Fruit fly (Drosophila melanogaster) ovary, adult (tissue): ENCODE results near the gene mRpL19.

ENCODE experiments used
- CG17801 ChIP-seq: fragments of 200-800 bp; optimal IDR thresholded peaks from 2 replicates; lab custom pipeline; 2019; ENCODE audit warnings: missing biosample characterization, mild to moderate bottlenecking, missing genetic modification characterization, moderate library complexity; ENCODE audit not compliant: partially characterized antibody

The mRpL19 gene

dm6 chr3R:8673803-8674234 lies at the start of gene mRpL19:
Gene mRpL19 (plus strand): TSS chr3R:8674109.
- peak; percentile 78 for TF ChIP-seq CG17801 (GFP tag; lab: Kevin White, UChicago)

dm6 chr3R:8635778-8636177 lies 38.1 kb upstream of the mRpL19 start, which contains the start of gene Or85e:
Gene Or85e (minus strand): TSS chr3R:8635878.
- no peak for TF ChIP-seq CG17801 (GFP tag; lab: Kevin White, UChicago)

- no peak for TF ChIP-seq CG17801 (GFP tag; lab: Kevin White, UChicago)
These were observed 35.3 kb upstream of the mRpL19 start for dm6 chr3R:8638629-8639028.

DNA sequence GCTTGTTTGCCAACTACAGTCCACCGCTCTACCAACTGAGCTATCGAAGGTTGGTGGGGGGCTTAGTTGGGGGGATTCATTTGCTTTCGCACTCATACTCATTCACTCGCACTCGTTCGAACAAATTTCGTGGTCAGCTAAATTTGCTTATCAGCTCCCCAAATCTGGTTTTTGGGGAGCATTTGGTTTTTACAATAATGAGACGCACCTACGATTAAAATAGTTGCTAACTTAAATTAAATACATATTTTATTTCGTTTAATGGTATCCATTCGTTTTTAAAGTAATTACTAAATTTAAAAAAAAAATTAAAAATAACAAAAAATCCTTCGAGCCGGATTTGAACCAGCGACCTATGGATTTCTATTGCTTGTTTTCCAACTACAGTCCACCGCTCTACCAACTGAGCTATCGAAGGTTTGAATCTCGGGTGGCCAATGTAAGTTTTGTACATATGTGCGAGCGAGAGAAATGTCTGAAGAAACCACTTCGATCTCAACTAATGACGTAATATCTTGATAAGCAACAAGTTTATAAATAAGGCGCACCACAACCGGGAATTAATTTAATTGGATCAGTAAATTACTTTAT lies 31.4 kb upstream of the mRpL19 start:
- TF ChIP-seq CG17801 (GFP tag; lab: Kevin White, UChicago), result no peak

DNA sequence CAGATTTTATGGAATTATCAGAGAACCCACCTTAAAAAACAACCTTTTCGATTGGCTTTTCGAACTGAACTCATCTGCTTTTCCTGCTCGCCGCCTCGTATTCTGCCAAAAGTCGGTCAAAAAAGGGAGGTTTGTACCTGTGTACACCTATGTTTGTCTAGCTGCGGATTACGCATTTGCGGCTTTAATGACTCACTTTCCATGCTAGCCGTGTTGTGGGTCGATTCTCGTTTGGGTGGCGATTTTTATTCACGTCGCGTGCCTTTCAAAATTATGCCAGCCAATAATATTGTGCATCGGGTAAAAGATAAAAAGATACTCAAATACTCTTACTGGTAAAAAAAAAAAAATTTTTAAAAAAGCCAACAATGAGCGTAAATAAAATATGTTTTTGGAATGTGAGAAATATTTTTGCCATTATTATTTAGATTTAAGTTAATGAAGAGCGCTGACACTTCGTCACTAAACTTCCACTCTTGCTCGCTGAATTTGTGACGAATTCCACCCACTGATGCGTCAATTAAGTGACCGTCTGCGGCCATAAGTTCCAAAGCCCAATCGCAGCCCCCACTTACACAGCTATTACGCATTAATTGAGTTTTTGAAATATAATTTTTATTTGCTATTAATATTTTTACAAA lies 28.2 kb upstream of the mRpL19 start, which contains the start of gene Cyp313b1:
Gene Cyp313b1 (minus strand): TSS at position 71 of the 641 bp plus-strand sequence.
- TF ChIP-seq CG17801 (GFP tag; lab: Kevin White, UChicago), result no peak

DNA sequence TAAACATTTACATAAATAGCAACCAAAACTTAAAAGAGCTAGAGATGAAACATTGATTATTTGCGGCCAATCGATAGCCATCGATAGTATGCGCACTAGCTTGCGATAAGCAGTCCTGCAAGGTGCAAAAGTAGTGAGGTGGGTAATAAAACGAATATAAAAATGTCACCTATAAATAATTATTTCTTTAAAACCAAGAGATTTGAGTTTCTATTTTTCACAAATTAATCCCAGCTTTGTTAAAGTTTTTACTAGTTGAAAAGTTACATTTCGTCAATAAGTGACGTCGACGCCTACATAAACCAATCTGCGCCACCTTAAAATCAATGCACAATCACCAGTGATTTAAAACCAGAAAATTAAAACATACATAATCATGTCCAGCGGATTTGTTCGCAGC lies 23.2 kb upstream of the mRpL19 start, which contains the start of the genes Mkk4 and SLIRP2:
Gene Mkk4 (minus strand): TSS at position 56 of the 400 bp plus-strand sequence.
Gene SLIRP2 (plus strand): TSS at position 344 of the 400 bp plus-strand sequence.
- TF ChIP-seq CG17801 (GFP tag; lab: Kevin White, UChicago), result peak; percentile 99

dm6 chr3R:8652731-8653130 lies 21.2 kb upstream of the mRpL19 start, which contains the start of the genes Sys1 and Dhod:
Gene Sys1 (plus strand): TSS chr3R:8652821.
Gene Dhod (minus strand): TSS chr3R:8652916.
- peak; percentile 79 for TF ChIP-seq CG17801 (GFP tag; lab: Kevin White, UChicago)

- no peak for TF ChIP-seq CG17801 (GFP tag; lab: Kevin White, UChicago)
These were observed 19.9 kb upstream of the mRpL19 start for dm6 chr3R:8654058-8654457.

DNA sequence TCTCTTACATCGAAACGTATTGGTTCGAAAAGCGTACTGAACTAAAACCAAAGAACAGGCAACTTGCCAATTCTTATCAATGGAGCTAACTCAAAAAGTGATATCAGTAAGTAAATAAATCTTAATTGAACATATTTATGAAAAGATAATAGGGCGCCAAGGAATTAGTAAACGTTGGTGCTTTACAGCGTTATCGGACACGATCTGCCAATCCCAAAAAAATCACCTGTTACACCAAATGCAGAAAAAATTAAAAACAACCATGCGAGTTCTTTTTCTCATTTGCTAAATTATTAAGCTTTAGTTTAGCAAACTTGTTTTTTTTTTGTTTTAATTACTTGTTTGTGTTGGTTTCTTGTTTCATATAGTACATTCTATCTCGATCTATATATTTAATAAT lies 19.2 kb upstream of the mRpL19 start, which contains the start of gene CG42489:
Gene CG42489 (minus strand): TSS at position 101 of the 400 bp plus-strand sequence.
- no peak for TF ChIP-seq CG17801 (GFP tag; lab: Kevin White, UChicago)

DNA sequence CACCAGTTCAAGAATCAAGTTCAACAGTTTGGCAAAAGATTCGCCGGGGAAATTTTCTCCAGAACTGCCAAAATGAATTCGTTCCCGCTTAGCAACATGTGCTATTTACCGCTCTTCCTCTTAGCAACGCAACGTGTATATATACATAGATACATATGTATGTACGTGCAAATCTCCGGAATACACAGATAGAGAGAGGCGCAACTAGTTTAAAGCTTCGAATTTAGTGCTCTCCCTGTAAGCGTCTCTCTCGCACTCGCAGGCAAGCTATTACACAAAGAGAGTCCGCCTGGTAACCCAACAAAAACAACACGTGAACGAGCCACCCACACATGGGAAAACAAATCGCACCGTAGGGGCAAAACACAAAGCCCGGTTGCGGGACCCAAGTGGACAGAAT lies 15.2 kb upstream of the mRpL19 start:
- no peak for TF ChIP-seq CG17801 (GFP tag; lab: Kevin White, UChicago)

dm6 chr3R:8659200-8659897 lies 14.6 kb upstream of the mRpL19 start:
- TF ChIP-seq CG17801 (GFP tag; lab: Kevin White, UChicago), result peak; percentile 51

DNA sequence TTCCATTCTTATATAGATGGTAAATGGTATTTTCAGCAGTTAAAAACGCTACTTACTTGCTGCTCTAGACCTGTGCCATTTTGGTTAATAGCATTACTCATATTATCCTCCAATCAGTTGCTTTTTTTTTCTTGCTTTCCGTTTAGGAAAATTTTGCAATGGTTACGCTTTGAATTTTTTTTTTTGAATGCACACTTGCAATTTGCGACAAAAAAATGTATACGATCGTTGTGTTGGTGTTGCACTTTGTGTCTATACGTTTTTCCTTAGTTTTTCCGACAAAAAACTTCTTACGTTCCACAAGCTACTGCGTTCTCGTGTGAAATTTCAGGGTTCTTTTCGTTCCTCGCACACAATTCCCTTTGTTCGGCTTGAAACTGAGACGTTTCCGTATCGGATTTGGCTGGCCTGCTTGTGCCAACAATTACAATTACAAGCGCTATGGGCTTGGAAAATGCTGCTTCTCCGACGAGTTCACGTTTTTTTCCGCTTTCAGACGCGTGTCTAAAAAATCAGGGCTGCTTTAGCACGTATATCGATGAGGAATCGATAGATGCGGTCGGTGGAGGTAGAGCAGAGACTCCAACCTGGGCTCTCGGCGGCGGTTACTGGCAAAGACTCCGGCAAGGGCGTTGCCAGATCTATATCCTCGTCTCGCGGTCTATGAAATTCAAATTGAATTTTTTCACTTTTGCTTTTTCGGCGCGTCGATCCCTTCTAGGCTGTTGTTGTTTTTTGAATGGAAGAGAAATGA lies 13.8 kb upstream of the mRpL19 start:
- peak; percentile 41 for TF ChIP-seq CG17801 (GFP tag; lab: Kevin White, UChicago)

dm6 chr3R:8660661-8661060 lies 13.2 kb upstream of the mRpL19 start, which contains the start of gene bel:
Gene bel (minus strand): TSS chr3R:8660761.
- no peak for TF ChIP-seq CG17801 (GFP tag; lab: Kevin White, UChicago)

DNA sequence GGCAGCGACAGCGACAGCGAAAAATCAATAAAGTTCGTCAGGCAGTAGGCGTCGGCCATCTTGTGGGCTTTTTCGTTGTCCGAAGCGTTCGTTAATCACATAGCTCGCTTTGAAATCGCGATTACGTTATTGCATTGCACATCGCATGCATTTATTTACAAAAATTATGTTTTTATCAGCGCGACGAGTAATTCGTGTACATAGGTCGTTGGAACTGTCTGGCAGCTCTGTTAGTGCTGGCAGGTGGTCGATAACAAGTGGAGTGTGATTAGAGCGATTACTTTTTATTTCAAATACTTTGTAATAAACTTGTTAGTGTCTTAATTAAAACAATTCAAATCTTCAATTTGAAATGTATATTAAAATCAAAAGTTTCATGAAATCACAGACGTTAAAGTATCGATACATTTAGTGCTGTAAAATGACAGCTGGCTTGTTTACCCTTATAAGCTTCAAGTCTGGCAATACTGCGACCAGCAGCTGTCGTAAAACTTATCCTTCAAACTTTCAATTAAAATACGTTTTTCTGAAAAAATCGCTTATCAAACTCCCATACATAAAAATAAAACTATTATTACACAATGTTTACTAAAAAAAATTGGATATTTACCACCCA lies 10.1 kb upstream of the mRpL19 start, which contains the start of gene CG8032:
Gene CG8032 (plus strand): TSS at position 448 of the 616 bp plus-strand sequence.
- peak; percentile 43 for TF ChIP-seq CG17801 (GFP tag; lab: Kevin White, UChicago)
